Worm (Caenorhabditis elegans) whole organism, young adult: ENCODE results near the gene C04A2.15.

Source experiments
- B0261.1 ChIP-seq: sonication (generic microtip); optimal IDR thresholded peaks from 2 replicates; lab custom pipeline; 2016; ENCODE audit warnings: mild to moderate bottlenecking, missing genetic modification characterization, moderate library complexity, missing compliant biosample characterization
- D2030.7 ChIP-seq: fragments of 200-800 bp; sonication (Bioruptor generic); IDR thresholded peaks from 2 replicates; pipeline ENCODE4 v1.3.6; 2022; ENCODE audit warnings: missing genetic modification reagents, missing genetic modification characterization, missing compliant biosample characterization
- aptf-2 ChIP-seq: fragments of 200-800 bp; sonication (Bioruptor generic); conservative IDR thresholded peaks from 2 replicates; pipeline ENCODE4 v1.3.6; 2022; ENCODE audit warnings: missing genetic modification reagents, missing genetic modification characterization, missing compliant biosample characterization
- bed-1 ChIP-seq: fragments of 200-800 bp; sonication (Bioruptor generic); IDR thresholded peaks from 2 replicates; pipeline ENCODE4 v1.3.6; 2022; ENCODE audit warnings: missing genetic modification reagents, missing genetic modification characterization, missing compliant biosample characterization
- cebp-1 ChIP-seq, 2 experiments: fragments of 200-800 bp in 1 of 2; sonication (Bioruptor generic) in 1 of 2; sonication (generic microtip) in 1 of 2; IDR thresholded peaks in 1 of 2; optimal IDR thresholded peaks in 1 of 2; 2 replicates each; pipeline versions ENCODE4 v1.3.6 to Lab custom; 2017 to 2022; ENCODE audit warnings: missing compliant biosample characterization in 2 of 2, missing genetic modification characterization in 2 of 2, mild to moderate bottlenecking in 1 of 2, missing genetic modification reagents in 1 of 2, moderate library complexity in 1 of 2
- ceh-100 ChIP-seq: fragments of 200-800 bp; sonication (Bioruptor generic); IDR thresholded peaks from 2 replicates; pipeline ENCODE4 v1.3.6; 2022; ENCODE audit warnings: missing genetic modification reagents, missing genetic modification characterization, missing compliant biosample characterization
- ceh-27 ChIP-seq: fragments of 200-800 bp; sonication (Bioruptor generic); optimal IDR thresholded peaks from 2 replicates; lab custom pipeline; 2018; ENCODE audit warnings: mild to moderate bottlenecking, missing genetic modification characterization, moderate library complexity, missing compliant biosample characterization
- dpl-1 ChIP-seq: fragments of 150-350 bp; optimal IDR thresholded peaks from 2 replicates; lab custom pipeline; 2014; ENCODE audit warnings: missing biosample characterization, missing genetic modification reagents, missing genetic modification characterization
- efl-1 ChIP-seq: fragments of 150-350 bp; optimal IDR thresholded peaks from 2 replicates; lab custom pipeline; 2014; ENCODE audit warnings: missing biosample characterization, missing genetic modification reagents, missing genetic modification characterization
- egl-18 ChIP-seq: fragments of 200-800 bp; sonication (Bioruptor generic); IDR thresholded peaks from 2 replicates; pipeline ENCODE4 v1.3.6; 2022; ENCODE audit warnings: missing genetic modification reagents, missing genetic modification characterization, missing compliant biosample characterization
- fkh-3 ChIP-seq: sonication (generic microtip); optimal IDR thresholded peaks from 2 replicates; lab custom pipeline; 2016; ENCODE audit warnings: mild to moderate bottlenecking, missing genetic modification characterization, missing compliant biosample characterization
- hmg-1.2 ChIP-seq: fragments of 200-800 bp; sonication (Bioruptor generic); IDR thresholded peaks from 2 replicates; pipeline ENCODE4 v1.3.6; 2022; ENCODE audit warnings: missing genetic modification reagents, missing genetic modification characterization, missing compliant biosample characterization
- hmg-20 ChIP-seq: fragments of 200-800 bp; sonication (Bioruptor generic); IDR thresholded peaks from 2 replicates; pipeline ENCODE4 v1.3.6; 2022; ENCODE audit warnings: missing genetic modification reagents, missing genetic modification characterization, missing compliant biosample characterization
- hsf-1 ChIP-seq: fragments of 200-800 bp; sonication (Bioruptor generic); IDR thresholded peaks from 2 replicates; pipeline ENCODE4 v1.3.6; 2022; ENCODE audit warnings: missing genetic modification reagents, missing genetic modification characterization, missing compliant biosample characterization
- lin-35 ChIP-seq, 3 experiments: fragments of 150-350 bp in 2 of 3; sonication (generic microtip) in 1 of 3; optimal IDR thresholded peaks; 2 replicates each; lab custom pipeline; 2014 to 2018; ENCODE audit warnings: missing biosample characterization in 3 of 3, missing genetic modification characterization in 3 of 3, missing genetic modification reagents in 3 of 3
- madf-10 ChIP-seq: sonication (generic microtip); optimal IDR thresholded peaks from 2 replicates; lab custom pipeline; 2016; ENCODE audit warnings: mild to moderate bottlenecking, missing genetic modification characterization, missing compliant biosample characterization
- madf-3 ChIP-seq: fragments of 200-800 bp; sonication (Bioruptor generic); IDR thresholded peaks from 2 replicates; pipeline ENCODE4 v1.3.6; 2022; ENCODE audit warnings: missing genetic modification reagents, missing genetic modification characterization, missing compliant biosample characterization
- madf-6 ChIP-seq: fragments of 200-800 bp; sonication (Bioruptor generic); IDR thresholded peaks from 2 replicates; pipeline ENCODE4 v1.3.6; 2022; ENCODE audit warnings: missing genetic modification reagents, missing genetic modification characterization, missing compliant biosample characterization
- mcd-1 ChIP-seq: fragments of 200-800 bp; sonication (Bioruptor generic); IDR thresholded peaks from 2 replicates; pipeline ENCODE4 v1.3.6; 2022; ENCODE audit warnings: missing genetic modification reagents, missing genetic modification characterization, missing compliant biosample characterization
- nfya-2 ChIP-seq: fragments of 200-800 bp; sonication (Bioruptor generic); IDR thresholded peaks from 2 replicates; pipeline ENCODE4 v1.3.6; 2022; ENCODE audit warnings: missing genetic modification reagents, missing genetic modification characterization, missing compliant biosample characterization
- nfyb-1 ChIP-seq: fragments of 200-800 bp; sonication (Bioruptor generic); IDR thresholded peaks from 2 replicates; pipeline ENCODE4 v1.3.6; 2022; ENCODE audit warnings: missing genetic modification reagents, missing genetic modification characterization, missing compliant biosample characterization
- nhr-80 ChIP-seq: sonication (generic microtip); optimal IDR thresholded peaks from 2 replicates; lab custom pipeline; 2016; ENCODE audit warnings: missing genetic modification characterization, missing compliant biosample characterization
- pbrm-1 ChIP-seq: fragments of 200-800 bp; sonication (Bioruptor generic); IDR thresholded peaks from 2 replicates; pipeline ENCODE4 v1.3.6; 2022; ENCODE audit warnings: missing genetic modification reagents, missing genetic modification characterization, missing compliant biosample characterization
- rec-8 ChIP-seq, 2 experiments: sonication (generic microtip); optimal IDR thresholded peaks; 2 replicates each; lab custom pipeline; 2016; ENCODE audit warnings: mild to moderate bottlenecking in 2 of 2, missing genetic modification characterization in 2 of 2, missing genetic modification reagents in 2 of 2, missing genotype in 2 of 2, missing biosample characterization in 1 of 2, missing compliant biosample characterization in 1 of 2, moderate library complexity in 1 of 2
- snpc-1.3 ChIP-seq: sonication (generic microtip); optimal IDR thresholded peaks from 2 replicates; lab custom pipeline; 2017; ENCODE audit warnings: missing genetic modification characterization, mild to moderate bottlenecking, missing compliant biosample characterization, antibody characterized with exemption, moderate library complexity, missing genotype, missing genetic modification reagents; ENCODE audit not compliant: insufficient read depth
- snpc-4 ChIP-seq, 5 experiments: fragments of 150-350 bp in 1 of 5; sonication (generic microtip) in 4 of 5; optimal IDR thresholded peaks; 2 replicates each; lab custom pipeline; 2014 to 2018; ENCODE audit warnings: missing genetic modification characterization in 5 of 5, missing biosample characterization in 3 of 5, antibody characterized with exemption in 2 of 5, mild to moderate bottlenecking in 2 of 5, missing compliant biosample characterization in 2 of 5, missing genotype in 2 of 5, moderate library complexity in 2 of 5, missing genetic modification reagents in 1 of 5
- xnd-1 ChIP-seq: sonication (generic microtip); optimal IDR thresholded peaks from 2 replicates; lab custom pipeline; 2016; ENCODE audit warnings: missing genotype, missing genetic modification reagents, missing genetic modification characterization, missing compliant biosample characterization
- zfh-2 ChIP-seq: fragments of 200-800 bp; sonication (Bioruptor generic); conservative IDR thresholded peaks from 2 replicates; pipeline ENCODE4 v1.3.6; 2022; ENCODE audit warnings: missing genetic modification reagents, missing genetic modification characterization, missing compliant biosample characterization
- ztf-22 ChIP-seq: fragments of 200-800 bp; sonication (Bioruptor generic); optimal IDR thresholded peaks from 2 replicates; lab custom pipeline; 2018; ENCODE audit warnings: mild to moderate bottlenecking, missing genetic modification characterization, moderate library complexity, missing compliant biosample characterization
- ztf-6 ChIP-seq: fragments of 200-800 bp; sonication (Bioruptor generic); IDR thresholded peaks from 2 replicates; pipeline ENCODE4 v1.3.6; 2022; ENCODE audit warnings: missing genetic modification reagents, missing genetic modification characterization, missing compliant biosample characterization

C04A2.15 gene

ce11 chrII:6843211-6843610, 8.8 kb upstream of the C04A2.15 start:
- TF ChIP-seq dpl-1 (GFP tag; lab: Kevin White, UChicago) (no peak), ceh-100 (GFP tag; lab: Robert Waterston, UW) (0 out of 2 replicates have a peak, but pooled peaks have one; percentile 1), bed-1 (GFP tag; lab: Robert Waterston, UW) (no peak)

ce11 chrII:6843680-6844079, 8.4 kb upstream of the C04A2.15 start:
- TF ChIP-seq madf-3 (peak; percentile 67; the same call in 1 of the 2 replicates), madf-10 (peak; percentile 96), mcd-1 (GFP tag; lab: Robert Waterston, UW) (peak; percentile 27; the same call in 1 of the 2 replicates), ztf-22 (GFP tag; lab: Kevin White, UChicago) (no peak), snpc-4 (GFP tag; optimal IDR thresholded peaks at IDR 0.05; lab: Kevin White, UChicago) (no peak), snpc-4 (tag; optimal IDR thresholded peaks at IDR 0.05; lab: Kevin White, UChicago) (no peak), lin-35 (GFP tag; optimal IDR thresholded peaks at IDR 0.05; lab: Kevin White, UChicago) (no peak), efl-1 (GFP tag; lab: Kevin White, UChicago) (peak; percentile 53), hmg-20 (GFP tag; lab: Robert Waterston, UW) (no peak), xnd-1 (peak; percentile 19), fkh-3 (tag; lab: Kevin White, UChicago) (no peak), madf-6 (GFP tag; lab: Robert Waterston, UW) (peak; percentile 69), zfh-2 (GFP tag; lab: Robert Waterston, UW) (peak; percentile 71), nfyb-1 (GFP tag; lab: Robert Waterston, UW) (0 out of 2 replicates have a peak, but pooled peaks have one; percentile 11), snpc-1.3 (tag; lab: Kevin White, UChicago) (no peak), ceh-27 (GFP tag; lab: Kevin White, UChicago) (peak; percentile 5), D2030.7 (0 out of 2 replicates have a peak, but pooled peaks have one; percentile 19), B0261.1 (tag; lab: Kevin White, UChicago) (no peak)

ce11 chrII:6844227-6845005, 7.6 kb upstream of the C04A2.15 start:
- TF ChIP-seq cebp-1 (GFP tag; IDR thresholded peaks at IDR 0.05; lab: Robert Waterston, UW) = no peak
- peak; percentile 1 for TF ChIP-seq cebp-1 (tag; optimal IDR thresholded peaks at IDR 0.05; lab: Kevin White, UChicago)
- peak; percentile 16; the same call in 1 of the 2 replicates for TF ChIP-seq hmg-1.2 (GFP tag; lab: Robert Waterston, UW)
- TF ChIP-seq pbrm-1 = 0 out of 2 replicates have a peak, but pooled peaks have one; percentile 18
- no peak for TF ChIP-seq hsf-1 (GFP tag; lab: Robert Waterston, UW)

- TF ChIP-seq rec-8 (tag; optimal IDR thresholded peaks at IDR 0.05; lab: Kevin White, UChicago) = no peak
- no peak for TF ChIP-seq nfya-2 (GFP tag; lab: Robert Waterston, UW)
- no peak for TF ChIP-seq egl-18
- no peak for TF ChIP-seq ztf-6 (GFP tag; lab: Robert Waterston, UW)
- TF ChIP-seq nhr-80 (tag; lab: Kevin White, UChicago) = no peak
- no peak for TF ChIP-seq aptf-2
These were observed 7.0 kb upstream of the C04A2.15 start for ce11 chrII:6845006-6845459.
